1 fruit fly cellular context compared by ENCODE assay signal in the genomic region with DNA sequence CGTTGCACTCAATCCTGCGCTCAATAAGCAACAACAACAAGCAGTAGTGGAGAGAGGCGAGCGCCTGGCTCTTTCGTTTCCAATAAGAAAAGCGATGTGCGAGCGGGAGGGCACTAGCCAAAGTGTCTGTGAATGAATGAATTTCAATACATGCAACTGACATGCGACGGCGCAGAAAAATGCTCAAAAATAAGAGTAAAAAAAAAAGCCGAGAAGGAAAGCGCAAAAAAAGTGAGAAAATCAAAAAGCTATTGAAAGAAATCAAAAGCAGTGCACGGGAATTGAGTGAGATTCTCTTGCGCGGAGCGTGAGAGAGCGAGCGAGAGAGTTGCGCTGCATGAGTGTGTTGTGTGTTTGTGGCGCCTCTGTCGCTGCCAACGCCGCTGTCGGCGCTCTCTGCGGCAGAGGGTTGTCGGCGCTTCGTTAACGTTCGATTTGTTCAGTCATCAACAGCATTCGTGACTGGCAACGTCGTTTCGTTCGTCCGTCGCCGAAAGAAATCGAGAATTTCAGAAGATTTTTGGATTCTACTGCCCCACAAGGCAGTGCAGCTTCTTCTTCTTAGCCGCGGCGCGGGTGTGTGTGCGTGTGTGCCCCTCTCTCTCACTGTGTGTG.
A peak's percentile ranks its signal among the peaks of the same experiment; 100 is the strongest.
TF ChIP-seq lines count a peak whose summit lies in the region.

Gene ct, plus strand, starts transcription at position 438 of the 615 bp plus-strand sequence.

TF ChIP-seq in whole organism, embryonic, 481 proteins besides CTCF, POLR2A, EP300 and RAD21 (continued from another document and continues in another):
- TF ChIP-seq CG17186 (GFP tag; optimal IDR thresholded peaks at IDR 0.05; lab: Kevin White, UChicago) = no peak
- TF ChIP-seq Nf-YA (GFP tag; IDR thresholded peaks at IDR 0.05; lab: Robert Waterston, UW) = no peak
- no peak for TF ChIP-seq trem (tag; optimal IDR thresholded peaks at IDR 0.05; lab: Kevin White, UChicago)
- TF ChIP-seq Blimp-1 (GFP tag; optimal IDR thresholded peaks at IDR 0.05; lab: Kevin White, UChicago) = no peak
- no peak for TF ChIP-seq Antp (GFP tag; optimal IDR thresholded peaks at IDR 0.05; lab: Kevin White, UChicago)
- no peak for TF ChIP-seq unc-4 (GFP tag; IDR thresholded peaks at IDR 0.05; lab: Robert Waterston, UW; ENCODE audit: partially characterized antibody)
- TF ChIP-seq CG3838 (GFP tag; optimal IDR thresholded peaks at IDR 0.05; lab: Kevin White, UChicago) = no peak
- no peak for TF ChIP-seq NC2α (GFP tag; optimal IDR thresholded peaks at IDR 0.05; lab: Kevin White, UChicago)
- TF ChIP-seq Oli (tag; optimal IDR thresholded peaks at IDR 0.05; lab: Kevin White, UChicago) = no peak
- no peak for TF ChIP-seq CG7745 (tag; optimal IDR thresholded peaks at IDR 0.05; lab: Kevin White, UChicago)
- TF ChIP-seq CG10462 (GFP tag; optimal IDR thresholded peaks at IDR 0.05; lab: Kevin White, UChicago) = no peak
- no peak for TF ChIP-seq oc (tag; optimal IDR thresholded peaks at IDR 0.05; lab: Kevin White, UChicago)
- TF ChIP-seq jigr1 (GFP tag; IDR thresholded peaks at IDR 0.05; lab: Robert Waterston, UW) = no peak
- no peak for TF ChIP-seq ac (GFP tag; optimal IDR thresholded peaks at IDR 0.05; lab: Kevin White, UChicago)
- TF ChIP-seq tin (GFP tag; optimal IDR thresholded peaks at IDR 0.05; lab: Kevin White, UChicago) = no peak
- TF ChIP-seq Mes4 (GFP tag; optimal IDR thresholded peaks at IDR 0.05; lab: Kevin White, UChicago) = no peak
- no peak for TF ChIP-seq fd102C (GFP tag; optimal IDR thresholded peaks at IDR 0.05; lab: Kevin White, UChicago)
- peak in 1 of 2 experiments; percentile 90 for TF ChIP-seq bsh (GFP tag; optimal IDR thresholded peaks at IDR 0.05; lab: Kevin White, UChicago)
- TF ChIP-seq trh (GFP tag; optimal IDR thresholded peaks at IDR 0.05; lab: Kevin White, UChicago) = no peak
- no peak for TF ChIP-seq tna (GFP tag; IDR thresholded peaks at IDR 0.05; lab: Robert Waterston, UW; ENCODE audit: partially characterized antibody)
- TF ChIP-seq crol (GFP tag; IDR thresholded peaks at IDR 0.05; lab: Robert Waterston, UW) = peak; percentile 16; the same call in 1 of the 2 replicates
- no peak for TF ChIP-seq fd64A (GFP tag; optimal IDR thresholded peaks at IDR 0.05; lab: Kevin White, UChicago)
- no peak for TF ChIP-seq Atf-2 (GFP tag; optimal IDR thresholded peaks at IDR 0.05; lab: Kevin White, UChicago)
- TF ChIP-seq onecut (GFP tag; IDR thresholded peaks at IDR 0.05; lab: Robert Waterston, UW) = no peak
- TF ChIP-seq h (optimal IDR thresholded peaks at IDR 0.05; lab: Kevin White, UChicago) = no peak
- no peak for TF ChIP-seq CG11504 (tag; optimal IDR thresholded peaks at IDR 0.05; lab: Kevin White, UChicago)
- TF ChIP-seq CG12219 (GFP tag; optimal IDR thresholded peaks at IDR 0.05; lab: Kevin White, UChicago) = no peak
- TF ChIP-seq CG31441 (GFP tag; IDR thresholded peaks at IDR 0.05; lab: Robert Waterston, UW) = no peak
- no peak for TF ChIP-seq dpn (GFP tag; optimal IDR thresholded peaks at IDR 0.05; lab: Kevin White, UChicago)
- peak; percentile 59; the same call in 1 of the 2 replicates for TF ChIP-seq CG42726 (GFP tag; IDR thresholded peaks at IDR 0.05; lab: Robert Waterston, UW; ENCODE audit: partially characterized antibody)
- TF ChIP-seq CG14667 (GFP tag; IDR thresholded peaks at IDR 0.05; lab: Robert Waterston, UW) = no peak
- no peak for TF ChIP-seq Camta (GFP tag; optimal IDR thresholded peaks at IDR 0.05; lab: Kevin White, UChicago)
- peak; percentile 39; the same call in 1 of the 2 replicates for TF ChIP-seq ato (GFP tag; IDR thresholded peaks at IDR 0.05; lab: Robert Waterston, UW; ENCODE audit: partially characterized antibody)
- TF ChIP-seq pum (GFP tag; optimal IDR thresholded peaks at IDR 0.05; lab: Kevin White, UChicago) = no peak
- no peak for TF ChIP-seq CG16815 (GFP tag; optimal IDR thresholded peaks at IDR 0.05; lab: Kevin White, UChicago)
- no peak for TF ChIP-seq CG15269 (tag; optimal IDR thresholded peaks at IDR 0.05; lab: Kevin White, UChicago)
- TF ChIP-seq cato (GFP tag; optimal IDR thresholded peaks at IDR 0.05; lab: Kevin White, UChicago; ENCODE audit: borderline replicate concordance) = no peak
- TF ChIP-seq abd-A (tag; optimal IDR thresholded peaks at IDR 0.05; lab: Kevin White, UChicago) = peak; percentile 41
- TF ChIP-seq seq (GFP tag; IDR thresholded peaks at IDR 0.05; lab: Robert Waterston, UW) = no peak
- no peak for TF ChIP-seq CG2202 (tag; optimal IDR thresholded peaks at IDR 0.05; lab: Kevin White, UChicago)
- peak; percentile 98 for TF ChIP-seq Adf1 (GFP tag; IDR thresholded peaks at IDR 0.05; lab: Robert Waterston, UW)
- TF ChIP-seq CG11398 (GFP tag; optimal IDR thresholded peaks at IDR 0.05; lab: Kevin White, UChicago) = no peak
- TF ChIP-seq CG32772 (GFP tag; IDR thresholded peaks at IDR 0.05; lab: Robert Waterston, UW) = no peak
- TF ChIP-seq CG18619 (GFP tag; optimal IDR thresholded peaks at IDR 0.05; lab: Kevin White, UChicago) = no peak
- TF ChIP-seq lilli (GFP tag; optimal IDR thresholded peaks at IDR 0.05; lab: Kevin White, UChicago) = no peak
- peak; percentile 93 for TF ChIP-seq CG4360 (GFP tag; IDR thresholded peaks at IDR 0.05; lab: Robert Waterston, UW)
- TF ChIP-seq CG1024 (GFP tag; IDR thresholded peaks at IDR 0.05; lab: Robert Waterston, UW) = no peak
- no peak for TF ChIP-seq Rfx (GFP tag; IDR thresholded peaks at IDR 0.05; lab: Robert Waterston, UW)
- no peak for TF ChIP-seq ara (GFP tag; IDR thresholded peaks at IDR 0.05; lab: Robert Waterston, UW)
- no peak for TF ChIP-seq CG10979 (tag; optimal IDR thresholded peaks at IDR 0.05; lab: Kevin White, UChicago)
- TF ChIP-seq p53 (GFP tag; optimal IDR thresholded peaks at IDR 0.05; lab: Kevin White, UChicago) = no peak
- no peak for TF ChIP-seq danr (GFP tag; IDR thresholded peaks at IDR 0.05; lab: Robert Waterston, UW)
- TF ChIP-seq CG3847 (GFP tag; IDR thresholded peaks at IDR 0.05; lab: Robert Waterston, UW) = no peak
- TF ChIP-seq ssp (GFP tag; IDR thresholded peaks at IDR 0.05; lab: Robert Waterston, UW) = no peak
- TF ChIP-seq nmo (GFP tag; optimal IDR thresholded peaks at IDR 0.05; lab: Kevin White, UChicago) = no peak
- no peak for TF ChIP-seq Dad (GFP tag; optimal IDR thresholded peaks at IDR 0.05; lab: Kevin White, UChicago)
- no peak for TF ChIP-seq sna (GFP tag; IDR thresholded peaks at IDR 0.05; lab: Robert Waterston, UW; ENCODE audit: partially characterized antibody)
- peak; percentile 82 for TF ChIP-seq Drgx (GFP tag; IDR thresholded peaks at IDR 0.05; lab: Robert Waterston, UW)
- no peak for TF ChIP-seq nerfin-2 (GFP tag; IDR thresholded peaks at IDR 0.05; lab: Robert Waterston, UW; ENCODE audit: partially characterized antibody)
- TF ChIP-seq gce (GFP tag; IDR thresholded peaks at IDR 0.05; lab: Robert Waterston, UW) = no peak
- no peak for TF ChIP-seq CG10654 (GFP tag; optimal IDR thresholded peaks at IDR 0.05; lab: Kevin White, UChicago)
- no peak for TF ChIP-seq CG10321 (GFP tag; IDR thresholded peaks at IDR 0.05; lab: Robert Waterston, UW)
- no peak for TF ChIP-seq wdn (GFP tag; IDR thresholded peaks at IDR 0.05; lab: Robert Waterston, UW)
- TF ChIP-seq Doc3 (GFP tag; IDR thresholded peaks at IDR 0.05; lab: Robert Waterston, UW; ENCODE audit: partially characterized antibody) = no peak
- TF ChIP-seq CG33557 (GFP tag; optimal IDR thresholded peaks at IDR 0.05; lab: Kevin White, UChicago) = no peak
- TF ChIP-seq wor (GFP tag; IDR thresholded peaks at IDR 0.05; lab: Robert Waterston, UW) = no peak
- TF ChIP-seq gsb-n (tag; optimal IDR thresholded peaks at IDR 0.05; lab: Kevin White, UChicago) = no peak
- no peak for TF ChIP-seq CG7372 (GFP tag; IDR thresholded peaks at IDR 0.05; lab: Robert Waterston, UW)
- no peak for TF ChIP-seq Asciz (GFP tag; optimal IDR thresholded peaks at IDR 0.05; lab: Kevin White, UChicago)
- TF ChIP-seq Lhr (GFP tag; optimal IDR thresholded peaks at IDR 0.05; lab: Kevin White, UChicago) = no peak
- no peak for TF ChIP-seq stc (GFP tag; IDR thresholded peaks at IDR 0.05; lab: Robert Waterston, UW)
- TF ChIP-seq scrt (GFP tag; optimal IDR thresholded peaks at IDR 0.05; lab: Kevin White, UChicago) = no peak
- no peak for TF ChIP-seq Mad (GFP tag; optimal IDR thresholded peaks at IDR 0.05; lab: Kevin White, UChicago)
- TF ChIP-seq CG7963 (GFP tag; IDR thresholded peaks at IDR 0.05; lab: Robert Waterston, UW; ENCODE audit: partially characterized antibody) = peak; percentile 43; the same call in 1 of the 3 replicates
- TF ChIP-seq Jarid2 (GFP tag; optimal IDR thresholded peaks at IDR 0.05; lab: Kevin White, UChicago) = peak; percentile 98
- no peak for TF ChIP-seq D19B (GFP tag; optimal IDR thresholded peaks at IDR 0.05; lab: Kevin White, UChicago)
- TF ChIP-seq gsb (GFP tag; IDR thresholded peaks at IDR 0.05; lab: Robert Waterston, UW) = no peak
- TF ChIP-seq knrl (GFP tag; IDR thresholded peaks at IDR 0.05; lab: Robert Waterston, UW; ENCODE audit: partially characterized antibody) = 0 out of 3 replicates have a peak, but pooled peaks have one; percentile 26
- no peak for TF ChIP-seq slp2 (GFP tag; optimal IDR thresholded peaks at IDR 0.05; lab: Kevin White, UChicago)
- TF ChIP-seq HLH54F (GFP tag; optimal IDR thresholded peaks at IDR 0.05; lab: Kevin White, UChicago) = no peak
- no peak for TF ChIP-seq CG2120 (GFP tag; optimal IDR thresholded peaks at IDR 0.05; lab: Kevin White, UChicago)
- TF ChIP-seq Neu2 (GFP tag; optimal IDR thresholded peaks at IDR 0.05; lab: Kevin White, UChicago; ENCODE audit: borderline replicate concordance) = no peak
- no peak for TF ChIP-seq Vsx1 (GFP tag; optimal IDR thresholded peaks at IDR 0.05; lab: Kevin White, UChicago)
- TF ChIP-seq Tbp (GFP tag; optimal IDR thresholded peaks at IDR 0.05; lab: Kevin White, UChicago) = no peak
- TF ChIP-seq Oaz (GFP tag; IDR thresholded peaks at IDR 0.05; lab: Robert Waterston, UW) = no peak
- TF ChIP-seq exex (tag; optimal IDR thresholded peaks at IDR 0.05; lab: Kevin White, UChicago) = no peak
- TF ChIP-seq CG10565 (GFP tag; optimal IDR thresholded peaks at IDR 0.05; lab: Kevin White, UChicago) = no peak
- TF ChIP-seq CG12942 (GFP tag; optimal IDR thresholded peaks at IDR 0.05; lab: Kevin White, UChicago) = no peak
- TF ChIP-seq cwo (GFP tag; optimal IDR thresholded peaks at IDR 0.05; lab: Kevin White, UChicago) = no peak
- no peak for TF ChIP-seq CG11560 (tag; IDR thresholded peaks at IDR 0.05; lab: Robert Waterston, UW)
- TF ChIP-seq kay (GFP tag; optimal IDR thresholded peaks at IDR 0.05; lab: Kevin White, UChicago) = no peak
- no peak for TF ChIP-seq CG11085 (GFP tag; IDR thresholded peaks at IDR 0.05; lab: Robert Waterston, UW)
- peak; percentile 26; the same call in 1 of the 2 replicates for TF ChIP-seq Xrp1 (GFP tag; IDR thresholded peaks at IDR 0.05; lab: Robert Waterston, UW)
- TF ChIP-seq CG10274 (GFP tag; optimal IDR thresholded peaks at IDR 0.05; lab: Kevin White, UChicago) = no peak
- no peak for TF ChIP-seq Awh (GFP tag; IDR thresholded peaks at IDR 0.05; lab: Robert Waterston, UW)
- no peak for TF ChIP-seq Pdp1 (GFP tag; optimal IDR thresholded peaks at IDR 0.05; lab: Kevin White, UChicago)
- no peak for TF ChIP-seq ranshi (GFP tag; IDR thresholded peaks at IDR 0.05; lab: Robert Waterston, UW)
- no peak for TF ChIP-seq Rx (GFP tag; IDR thresholded peaks at IDR 0.05; lab: Robert Waterston, UW)
- 0 out of 4 replicates have a peak, but pooled peaks have one; percentile 17 for TF ChIP-seq Dll (GFP tag; IDR thresholded peaks at IDR 0.05; lab: Robert Waterston, UW; ENCODE audit: partially characterized antibody)
- TF ChIP-seq grau (tag; optimal IDR thresholded peaks at IDR 0.05; lab: Kevin White, UChicago) = no peak
- no peak for TF ChIP-seq Meics (GFP tag; optimal IDR thresholded peaks at IDR 0.05; lab: Kevin White, UChicago)
- no peak for TF ChIP-seq al (GFP tag; IDR thresholded peaks at IDR 0.05; lab: Robert Waterston, UW)
- TF ChIP-seq dmrt99B (tag; optimal IDR thresholded peaks at IDR 0.05; lab: Kevin White, UChicago) = no peak
- TF ChIP-seq CG3065 (GFP tag; optimal IDR thresholded peaks at IDR 0.05; lab: Kevin White, UChicago) = no peak
- TF ChIP-seq chn (GFP tag; optimal IDR thresholded peaks at IDR 0.05; lab: Kevin White, UChicago) = no peak
- TF ChIP-seq dan (GFP tag; IDR thresholded peaks at IDR 0.05; lab: Robert Waterston, UW) = no peak
- TF ChIP-seq pfk (GFP tag; optimal IDR thresholded peaks at IDR 0.05; lab: Kevin White, UChicago) = no peak
- TF ChIP-seq CG1832 (GFP tag; optimal IDR thresholded peaks at IDR 0.05; lab: Kevin White, UChicago) = peak; percentile 72
- TF ChIP-seq Lim3 (GFP tag; IDR thresholded peaks at IDR 0.05; lab: Robert Waterston, UW) = no peak
- no peak for TF ChIP-seq bigmax (GFP tag; optimal IDR thresholded peaks at IDR 0.05; lab: Kevin White, UChicago)
- no peak for TF ChIP-seq CG16863 (GFP tag; optimal IDR thresholded peaks at IDR 0.05; lab: Kevin White, UChicago)
- no peak for TF ChIP-seq NK7.1 (GFP tag; optimal IDR thresholded peaks at IDR 0.05; lab: Kevin White, UChicago)
- no peak for TF ChIP-seq YL-1 (GFP tag; optimal IDR thresholded peaks at IDR 0.05; lab: Kevin White, UChicago)
- no peak for TF ChIP-seq sc (optimal IDR thresholded peaks at IDR 0.05; lab: Kevin White, UChicago)
- no peak for TF ChIP-seq sc (GFP tag; optimal IDR thresholded peaks at IDR 0.05; lab: Kevin White, UChicago)
- TF ChIP-seq CG17361 (GFP tag; IDR thresholded peaks at IDR 0.05; lab: Robert Waterston, UW) = no peak
- TF ChIP-seq zfh1 (GFP tag; IDR thresholded peaks at IDR 0.05; lab: Robert Waterston, UW) = 0 out of 3 replicates have a peak, but pooled peaks have one; percentile 20
- TF ChIP-seq CG1647 (GFP tag; optimal IDR thresholded peaks at IDR 0.05; lab: Kevin White, UChicago) = no peak
- TF ChIP-seq ftz-f1 (GFP tag; optimal IDR thresholded peaks at IDR 0.05; lab: Kevin White, UChicago) = no peak
- no peak for TF ChIP-seq Eip74EF (GFP tag; optimal IDR thresholded peaks at IDR 0.05; lab: Kevin White, UChicago)
- no peak for TF ChIP-seq pnt (GFP tag; optimal IDR thresholded peaks at IDR 0.05; lab: Kevin White, UChicago)
- TF ChIP-seq Opbp (GFP tag; IDR thresholded peaks at IDR 0.05; lab: Robert Waterston, UW; ENCODE audit: partially characterized antibody) = 0 out of 3 replicates have a peak, but pooled peaks have one; percentile 42
- no peak for TF ChIP-seq eyg (GFP tag; optimal IDR thresholded peaks at IDR 0.05; lab: Kevin White, UChicago)
- peak; percentile 89 for TF ChIP-seq nom (GFP tag; optimal IDR thresholded peaks at IDR 0.05; lab: Kevin White, UChicago)
- TF ChIP-seq CG5953 (GFP tag; IDR thresholded peaks at IDR 0.05; lab: Robert Waterston, UW) = no peak
- TF ChIP-seq pzg (GFP tag; optimal IDR thresholded peaks at IDR 0.05; lab: Kevin White, UChicago) = no peak
- no peak for TF ChIP-seq usp (GFP tag; optimal IDR thresholded peaks at IDR 0.05; lab: Kevin White, UChicago)
- no peak for TF ChIP-seq Sox102F (GFP tag; optimal IDR thresholded peaks at IDR 0.05; lab: Kevin White, UChicago)
